Worm (Caenorhabditis elegans) whole organism, L2 larva: Measurements from ENCODE around the gene trpp-1.

ENCODE experiments used
- nhr-25 ChIP-seq: fragments of 150-350 bp; sonication (generic microtip); optimal IDR thresholded peaks from 3 replicates; lab custom pipeline; 2014; ENCODE audit warnings: missing biosample characterization, missing genetic modification characterization
- nhr-6 ChIP-seq: fragments of 150-350 bp; optimal IDR thresholded peaks from 2 replicates; lab custom pipeline; 2014; ENCODE audit warnings: missing biosample characterization, missing genetic modification characterization

ce11 chrV:152156-152555 lies 49.2 kb upstream of the trpp-1 start:
- TF ChIP-seq nhr-6 (no peak), nhr-25 (tag; lab: Kevin White, UChicago) (no peak)
